Fruit fly (Drosophila melanogaster) whole organism, embryonic: ENCODE results near the gene CG15446.

Experiments used
- B-H1 ChIP-seq: fragments of 200-800 bp; sonication (Bioruptor generic); IDR thresholded peaks from 3 replicates; pipeline ENCODE4 v1.3.6; 2022; ENCODE audit warnings: missing biosample characterization, missing genetic modification characterization
- Blimp-1 ChIP-seq: fragments of 200-800 bp; sonication (Bioruptor generic); optimal IDR thresholded peaks from 3 replicates; lab custom pipeline; 2018; ENCODE audit warnings: missing biosample characterization, missing genetic modification characterization, mild to moderate bottlenecking, moderate library complexity, missing genetic modification reagents
- CG10274 ChIP-seq: fragments of 200-800 bp; sonication (Bioruptor generic); optimal IDR thresholded peaks from 3 replicates; lab custom pipeline; 2017; ENCODE audit warnings: missing biosample characterization, mild to moderate bottlenecking, missing genetic modification characterization
- CG10366 ChIP-seq: fragments of 200-800 bp; sonication (Bioruptor generic); IDR thresholded peaks from 2 replicates; pipeline ENCODE4 v1.3.6; 2022; ENCODE audit warnings: missing biosample characterization, missing genetic modification characterization
- CG11398 ChIP-seq: fragments of 200-800 bp; sonication (Bioruptor generic); optimal IDR thresholded peaks from 2 replicates; lab custom pipeline; 2016; ENCODE audit warnings: missing biosample characterization, missing genetic modification characterization
- CG11695 ChIP-seq: fragments of 200-800 bp; sonication (Bioruptor generic); IDR thresholded peaks from 3 replicates; pipeline ENCODE4 v1.3.6; 2022; ENCODE audit warnings: missing biosample characterization, missing genetic modification characterization
- CG12104 ChIP-seq: fragments of 200-800 bp; sonication (Bioruptor generic); optimal IDR thresholded peaks from 3 replicates; lab custom pipeline; 2016; ENCODE audit warnings: missing biosample characterization, missing genetic modification characterization
- CG12236 ChIP-seq: fragments of 200-800 bp; sonication (Bioruptor generic); optimal IDR thresholded peaks from 2 replicates; lab custom pipeline; 2016; ENCODE audit warnings: missing biosample characterization, missing genetic modification characterization
- CG13894 ChIP-seq: fragments of 200-800 bp; sonication (Bioruptor generic); optimal IDR thresholded peaks from 3 replicates; lab custom pipeline; 2018; ENCODE audit warnings: missing biosample characterization, mild to moderate bottlenecking, missing genetic modification characterization, moderate library complexity
- CG16815 ChIP-seq: fragments of 200-800 bp; sonication (Bioruptor generic); optimal IDR thresholded peaks from 3 replicates; lab custom pipeline; 2017; ENCODE audit warnings: missing biosample characterization, mild to moderate bottlenecking, missing genetic modification characterization
- CG18764 ChIP-seq: fragments of 200-800 bp; sonication (Bioruptor generic); optimal IDR thresholded peaks from 3 replicates; lab custom pipeline; 2016; ENCODE audit warnings: missing biosample characterization, missing genetic modification characterization
- CG2120 ChIP-seq: fragments of 200-800 bp; sonication (Bioruptor generic); optimal IDR thresholded peaks from 3 replicates; lab custom pipeline; 2016; ENCODE audit warnings: missing biosample characterization, missing genetic modification characterization
- CG3838 ChIP-seq: fragments of 200-800 bp; sonication (Bioruptor generic); optimal IDR thresholded peaks from 3 replicates; lab custom pipeline; 2016; ENCODE audit warnings: missing biosample characterization, missing genetic modification characterization
- CG4282 ChIP-seq: fragments of 200-800 bp; sonication (Bioruptor generic); optimal IDR thresholded peaks from 2 replicates; lab custom pipeline; 2016; ENCODE audit warnings: missing biosample characterization, missing genetic modification characterization
- CG6254 ChIP-seq: fragments of 200-800 bp; sonication (Bioruptor generic); optimal IDR thresholded peaks from 3 replicates; lab custom pipeline; 2017; ENCODE audit warnings: mild to moderate bottlenecking, missing biosample characterization, missing genetic modification reagents, missing genetic modification characterization
- CG7372 ChIP-seq: fragments of 200-800 bp; sonication (Bioruptor generic); IDR thresholded peaks from 2 replicates; pipeline ENCODE4 v1.3.6; 2022; ENCODE audit warnings: missing biosample characterization, missing genetic modification characterization
- CG7963 ChIP-seq: fragments of 200-800 bp; sonication (Bioruptor generic); IDR thresholded peaks from 3 replicates; pipeline ENCODE4 v1.3.6; 2022; ENCODE audit warnings: missing biosample characterization, missing genetic modification characterization; ENCODE audit not compliant: partially characterized antibody
- CG9797 ChIP-seq: fragments of 200-800 bp; sonication (Bioruptor generic); optimal IDR thresholded peaks from 3 replicates; lab custom pipeline; 2018; ENCODE audit warnings: missing biosample characterization, mild to moderate bottlenecking, missing genetic modification characterization
- Ets65A ChIP-seq: fragments of 200-800 bp; sonication (Bioruptor generic); peaks from one replicate; lab custom pipeline; 2016; ENCODE audit warnings: missing biosample characterization, missing genetic modification characterization
- Gsc ChIP-seq: fragments of 200-800 bp; sonication (Bioruptor generic); IDR thresholded peaks from 2 replicates; pipeline ENCODE4 v1.3.6; 2022; ENCODE audit warnings: missing biosample characterization, missing genetic modification characterization
- Hand ChIP-seq: fragments of 200-800 bp; sonication (Bioruptor generic); optimal IDR thresholded peaks from 2 replicates; lab custom pipeline; 2017; ENCODE audit warnings: mild to moderate bottlenecking, missing biosample characterization, missing genetic modification reagents, missing genetic modification characterization
- Hey ChIP-seq: fragments of 200-800 bp; sonication (Bioruptor generic); optimal IDR thresholded peaks from 3 replicates; lab custom pipeline; 2018; ENCODE audit warnings: missing biosample characterization, mild to moderate bottlenecking, missing genetic modification characterization
- Med ChIP-seq: fragments of 200-800 bp; sonication (Bioruptor generic); peaks from one replicate; lab custom pipeline; 2016; ENCODE audit warnings: missing biosample characterization, missing genetic modification characterization, mild to moderate bottlenecking, inconsistent platforms, moderate library complexity
- NC2α ChIP-seq: fragments of 200-800 bp; sonication (Bioruptor generic); optimal IDR thresholded peaks from 2 replicates; lab custom pipeline; 2016; ENCODE audit warnings: missing biosample characterization, missing genetic modification characterization
- Pdp1 ChIP-seq, 2 experiments: fragments of 200-800 bp; sonication (Bioruptor generic); optimal IDR thresholded peaks; 3 replicates each; lab custom pipeline; 2016; ENCODE audit warnings: missing biosample characterization in 2 of 2, missing genetic modification characterization in 2 of 2, mild to moderate bottlenecking in 1 of 2, moderate library complexity in 1 of 2
- Ptx1 ChIP-seq: fragments of 200-800 bp; sonication (Bioruptor generic); IDR thresholded peaks from 2 replicates; pipeline ENCODE4 v1.3.6; 2022; ENCODE audit warnings: missing biosample characterization, missing genetic modification characterization
- Rfx ChIP-seq: fragments of 200-800 bp; sonication (Bioruptor generic); IDR thresholded peaks from 2 replicates; pipeline ENCODE4 v1.3.6; 2022; ENCODE audit warnings: missing biosample characterization, missing genetic modification characterization
- Scr ChIP-seq: fragments of 200-800 bp; sonication (Bioruptor generic); IDR thresholded peaks from 2 replicates; pipeline ENCODE4 v1.3.6; 2022; ENCODE audit warnings: missing biosample characterization, missing genetic modification characterization; ENCODE audit not compliant: partially characterized antibody
- Xbp1 ChIP-seq: fragments of 200-800 bp; sonication (Bioruptor generic); optimal IDR thresholded peaks from 3 replicates; lab custom pipeline; 2016; ENCODE audit warnings: missing biosample characterization, mild to moderate bottlenecking, missing genetic modification characterization
- YL-1 ChIP-seq: fragments of 200-800 bp; sonication (Bioruptor generic); optimal IDR thresholded peaks from 3 replicates; lab custom pipeline; 2017; ENCODE audit warnings: missing biosample characterization, mild to moderate bottlenecking, missing genetic modification characterization
- bab2 ChIP-seq: fragments of 200-800 bp; sonication (Bioruptor generic); optimal IDR thresholded peaks from 2 replicates; lab custom pipeline; 2016; ENCODE audit warnings: missing biosample characterization, missing genetic modification characterization
- bowl ChIP-seq: fragments of 200-800 bp; sonication (Bioruptor generic); IDR thresholded peaks from 2 replicates; pipeline ENCODE4 v1.3.6; 2022; ENCODE audit warnings: missing biosample characterization, missing genetic modification characterization
- da ChIP-seq: fragments of 200-800 bp; sonication (Bioruptor generic); optimal IDR thresholded peaks from 2 replicates; lab custom pipeline; 2016; ENCODE audit warnings: missing biosample characterization, missing genetic modification characterization
- dmrt11E ChIP-seq: fragments of 200-800 bp; sonication (Bioruptor generic); optimal IDR thresholded peaks from 3 replicates; lab custom pipeline; 2018; ENCODE audit warnings: missing biosample characterization, mild to moderate bottlenecking, missing genetic modification characterization, moderate library complexity
- ems ChIP-seq: fragments of 200-800 bp; sonication (Bioruptor generic); optimal IDR thresholded peaks from 3 replicates; lab custom pipeline; 2016; ENCODE audit warnings: missing biosample characterization, missing genetic modification characterization
- klu ChIP-seq: fragments of 200-800 bp; sonication (Bioruptor generic); IDR thresholded peaks from 2 replicates; pipeline ENCODE4 v1.3.6; 2022; ENCODE audit warnings: missing biosample characterization, missing genetic modification characterization
- nmo ChIP-seq: fragments of 200-800 bp; sonication (Bioruptor generic); optimal IDR thresholded peaks from 2 replicates; lab custom pipeline; 2018; ENCODE audit warnings: missing biosample characterization, mild to moderate bottlenecking, missing genetic modification characterization, moderate library complexity
- pan ChIP-seq, 4 experiments: fragments of >200 bp in 3 of 4; fragments of 200-800 bp in 1 of 4; sonication (Bioruptor generic) in 1 of 4; optimal IDR thresholded peaks in 3 of 4; IDR thresholded peaks in 1 of 4; 2 replicates each; pipeline versions ENCODE4 v1.3.6 to Lab custom; 2017 to 2022; ENCODE audit warnings: missing biosample characterization in 2 of 4, missing genetic modification characterization in 2 of 4, mixed read lengths in 1 of 4
- peb ChIP-seq: fragments of 200-800 bp; sonication (Bioruptor generic); IDR thresholded peaks from 2 replicates; pipeline ENCODE4 v1.3.6; 2022; ENCODE audit warnings: missing biosample characterization, missing genetic modification characterization
- ranshi ChIP-seq: fragments of 200-800 bp; sonication (Bioruptor generic); IDR thresholded peaks from 2 replicates; pipeline ENCODE4 v1.3.6; 2022; ENCODE audit warnings: missing biosample characterization, missing genetic modification characterization
- repo ChIP-seq: fragments of 200-800 bp; sonication (Bioruptor generic); optimal IDR thresholded peaks from 2 replicates; lab custom pipeline; 2016; ENCODE audit warnings: missing biosample characterization, missing genetic modification characterization
- run ChIP-seq: fragments of 200-800 bp; sonication (Bioruptor generic); optimal IDR thresholded peaks from 3 replicates; lab custom pipeline; 2018; ENCODE audit warnings: missing biosample characterization, mild to moderate bottlenecking, missing genetic modification characterization
- sim ChIP-seq: fragments of 200-800 bp; sonication (Bioruptor generic); IDR thresholded peaks from 2 replicates; pipeline ENCODE4 v1.3.6; 2022; ENCODE audit warnings: missing biosample characterization, missing genetic modification characterization
- slp2 ChIP-seq: fragments of 200-800 bp; sonication (Bioruptor generic); optimal IDR thresholded peaks from 2 replicates; lab custom pipeline; 2016; ENCODE audit warnings: missing biosample characterization, missing genetic modification characterization
- so ChIP-seq: fragments of 200-800 bp; sonication (Bioruptor generic); IDR thresholded peaks from 3 replicates; pipeline ENCODE4 v1.3.6; 2022; ENCODE audit warnings: missing biosample characterization, missing genetic modification characterization
- stc ChIP-seq: fragments of 200-800 bp; sonication (Bioruptor generic); IDR thresholded peaks from 2 replicates; pipeline ENCODE4 v1.3.6; 2022; ENCODE audit warnings: missing biosample characterization, missing genetic modification characterization
- sug ChIP-seq: fragments of 200-800 bp; optimal IDR thresholded peaks from 2 replicates; lab custom pipeline; 2019; ENCODE audit warnings: missing biosample characterization, mild to moderate bottlenecking, missing genetic modification characterization, moderate library complexity
- trem ChIP-seq: fragments of 200-800 bp; optimal IDR thresholded peaks from 3 replicates; lab custom pipeline; 2019; ENCODE audit warnings: missing biosample characterization, mild to moderate bottlenecking, missing genetic modification characterization, moderate library complexity
- zf30C ChIP-seq: fragments of 200-800 bp; sonication (Bioruptor generic); optimal IDR thresholded peaks from 3 replicates; lab custom pipeline; 2018; ENCODE audit warnings: missing biosample characterization, mild to moderate bottlenecking, missing genetic modification characterization

CG15446 gene

dm6 chrX:21053849-21054581, 48.0 kb downstream of the CG15446 start, which contains the start of the genes Stt3A and bves (continued):
- TF ChIP-seq CG6254 (GFP tag; lab: Kevin White, UChicago) (peak; percentile 97), Hey (tag; lab: Kevin White, UChicago) (peak; percentile 90), bowl (peak; percentile 96), trem (tag; lab: Kevin White, UChicago) (peak; percentile 96), NC2α (GFP tag; lab: Kevin White, UChicago) (peak; percentile 97), slp2 (GFP tag; lab: Kevin White, UChicago) (peak; percentile 95), run (tag; lab: Kevin White, UChicago) (peak; percentile 98), CG10274 (peak; percentile 91), nmo (GFP tag; lab: Kevin White, UChicago) (peak; percentile 98), pan (optimal IDR thresholded peaks at IDR 0.05; lab: Kevin White, UChicago) (no peak), pan (GFP tag; optimal IDR thresholded peaks at IDR 0.05 in 1 of 2, IDR thresholded peaks at IDR 0.05 in 1 of 2) (peak in 1 of 2 experiments; percentile 97), Hand (peak; percentile 99), ems (peak; percentile 99), YL-1 (peak; percentile 98), bab2 (GFP tag; lab: Kevin White, UChicago) (peak; percentile 98), Med (GFP tag; lab: Kevin White, UChicago) (peak; percentile 100), CG4282 (GFP tag; lab: Kevin White, UChicago) (peak; percentile 99), CG16815 (GFP tag; lab: Kevin White, UChicago) (peak; percentile 97), Blimp-1 (GFP tag; lab: Kevin White, UChicago) (peak; percentile 98), so (GFP tag; lab: Robert Waterston, UW) (peak; percentile 98), stc (GFP tag; lab: Robert Waterston, UW) (peak; percentile 97), Scr (peak; percentile 53), CG3838 (GFP tag; lab: Kevin White, UChicago) (peak; percentile 95), B-H1 (GFP tag; lab: Robert Waterston, UW) (peak; percentile 96), CG7372 (GFP tag; lab: Robert Waterston, UW) (peak; percentile 95), repo (GFP tag; lab: Kevin White, UChicago) (peak; percentile 98), da (peak; percentile 95), CG11695 (GFP tag; lab: Robert Waterston, UW) (peak; percentile 98), Ptx1 (peak; percentile 97), Rfx (peak; percentile 98), CG12236 (GFP tag; lab: Kevin White, UChicago) (peak; percentile 97), zf30C (GFP tag; lab: Kevin White, UChicago) (peak; percentile 37), klu (GFP tag; lab: Robert Waterston, UW) (peak; percentile 92), peb (GFP tag; lab: Robert Waterston, UW) (peak; percentile 95), CG11398 (GFP tag; lab: Kevin White, UChicago) (peak; percentile 99), CG12104 (GFP tag; lab: Kevin White, UChicago) (peak; percentile 94), Ets65A (GFP tag; lab: Kevin White, UChicago) (peak; percentile 100), CG10366 (GFP tag; lab: Robert Waterston, UW) (peak; percentile 97), dmrt11E (tag; lab: Kevin White, UChicago) (peak; percentile 98), CG7963 (GFP tag; lab: Robert Waterston, UW) (no peak; the same call in 1 of the 3 replicates), Pdp1 (GFP tag; optimal IDR thresholded peaks at IDR 0.05; lab: Kevin White, UChicago) (peak; percentile 97 to 98), ranshi (GFP tag; lab: Robert Waterston, UW) (peak; percentile 98), CG13894 (tag; lab: Kevin White, UChicago) (peak; percentile 96), CG18764 (GFP tag; lab: Kevin White, UChicago) (peak; percentile 95), Gsc (GFP tag; lab: Robert Waterston, UW) (peak; percentile 90), sim (GFP tag; lab: Robert Waterston, UW) (peak; percentile 96), Xbp1 (GFP tag; lab: Kevin White, UChicago) (peak; percentile 98), sug (peak; percentile 94), CG9797 (peak; percentile 67), CG2120 (GFP tag; lab: Kevin White, UChicago) (peak; percentile 99)
